ENCODE assay signal across 3 fruit fly cellular contexts in genomic region chr3L:22883649-22884048, dm6.
TF ChIP-seq lines count a peak whose summit lies in the region.

No protein-coding gene starts in this region.

- no peak for TF ChIP-seq CTCF in whole organism, embryonic (GFP tag; optimal IDR thresholded peaks at IDR 0.05; lab: Kevin White, UChicago)

TF ChIP-seq in whole organism, embryonic, 481 proteins besides CTCF, POLR2A, EP300 and RAD21 (continues in another document):
- no peak for TF ChIP-seq Camta (GFP tag; optimal IDR thresholded peaks at IDR 0.05; lab: Kevin White, UChicago)
- TF ChIP-seq CG2712 (tag; optimal IDR thresholded peaks at IDR 0.05; lab: Kevin White, UChicago), result peak; percentile 42
- peak; percentile 29 for TF ChIP-seq CG7839 (tag; optimal IDR thresholded peaks at IDR 0.05; lab: Kevin White, UChicago)
- TF ChIP-seq pros (GFP tag; optimal IDR thresholded peaks at IDR 0.05; lab: Kevin White, UChicago), result no peak
- peak in 1 of 2 experiments; percentile 16 for TF ChIP-seq bsh (GFP tag; optimal IDR thresholded peaks at IDR 0.05; lab: Kevin White, UChicago)
- TF ChIP-seq CG14860 (GFP tag; IDR thresholded peaks at IDR 0.05; lab: Robert Waterston, UW; ENCODE audit: partially characterized antibody), result no peak
- TF ChIP-seq CG14710 (tag; optimal IDR thresholded peaks at IDR 0.05; lab: Kevin White, UChicago), result peak; percentile 10
- no peak for TF ChIP-seq cad (GFP tag; optimal IDR thresholded peaks at IDR 0.05; lab: Kevin White, UChicago)
- TF ChIP-seq CG2678 (tag; optimal IDR thresholded peaks at IDR 0.05; lab: Kevin White, UChicago), result peak; percentile 26
- no peak for TF ChIP-seq CG13894 (tag; optimal IDR thresholded peaks at IDR 0.05; lab: Kevin White, UChicago)
- TF ChIP-seq cg (GFP tag; optimal IDR thresholded peaks at IDR 0.05; lab: Kevin White, UChicago), result no peak
- no peak for TF ChIP-seq CG2116 (GFP tag; optimal IDR thresholded peaks at IDR 0.05; lab: Kevin White, UChicago)
- no peak for TF ChIP-seq dysf (GFP tag; IDR thresholded peaks at IDR 0.05; lab: Robert Waterston, UW)
- TF ChIP-seq scrt (GFP tag; optimal IDR thresholded peaks at IDR 0.05; lab: Kevin White, UChicago), result no peak
- TF ChIP-seq amos (GFP tag; IDR thresholded peaks at IDR 0.05; lab: Robert Waterston, UW; ENCODE audit: partially characterized antibody), result no peak
- TF ChIP-seq PHDP (tag; optimal IDR thresholded peaks at IDR 0.05; lab: Kevin White, UChicago), result peak; percentile 20
- TF ChIP-seq p53 (GFP tag; optimal IDR thresholded peaks at IDR 0.05; lab: Kevin White, UChicago), result no peak
- 0 out of 3 replicates have a peak, but pooled peaks have one; percentile 22 for TF ChIP-seq zfh1 (GFP tag; IDR thresholded peaks at IDR 0.05; lab: Robert Waterston, UW)
- no peak for TF ChIP-seq CHES-1-like (GFP tag; optimal IDR thresholded peaks at IDR 0.05; lab: Kevin White, UChicago)
- TF ChIP-seq CG17359 (tag; optimal IDR thresholded peaks at IDR 0.05; lab: Kevin White, UChicago), result peak; percentile 5
- TF ChIP-seq CG9437 (GFP tag; optimal IDR thresholded peaks at IDR 0.05; lab: Kevin White, UChicago), result peak; percentile 11
- TF ChIP-seq CG17361 (GFP tag; IDR thresholded peaks at IDR 0.05; lab: Robert Waterston, UW), result 0 out of 3 replicates have a peak, but pooled peaks have one; percentile 22
- no peak for TF ChIP-seq Hand (GFP tag; optimal IDR thresholded peaks at IDR 0.05; lab: Kevin White, UChicago)
- peak; percentile 20 for TF ChIP-seq fd96Cb (tag; optimal IDR thresholded peaks at IDR 0.05; lab: Kevin White, UChicago)
- TF ChIP-seq CG13123 (GFP tag; optimal IDR thresholded peaks at IDR 0.05; lab: Kevin White, UChicago), result no peak
- no peak for TF ChIP-seq lov (optimal IDR thresholded peaks at IDR 0.05; lab: Kevin White, UChicago)
- peak; percentile 10; the same call in 1 of the 3 replicates for TF ChIP-seq lov (GFP tag; IDR thresholded peaks at IDR 0.05; lab: Robert Waterston, UW)
- TF ChIP-seq CG12391 (tag; optimal IDR thresholded peaks at IDR 0.05; lab: Kevin White, UChicago), result peak; percentile 5
- no peak for TF ChIP-seq CG14014 (GFP tag; IDR thresholded peaks at IDR 0.05; lab: Robert Waterston, UW)
- peak; percentile 16 for TF ChIP-seq dmrt99B (tag; optimal IDR thresholded peaks at IDR 0.05; lab: Kevin White, UChicago)

TF ChIP-seq in whole organism, prepupa, 60 proteins besides CTCF, POLR2A, EP300 and RAD21 (continues in another document):
- TF ChIP-seq Eip78C (GFP tag; lab: Kevin White, UChicago), result peak; percentile 53
- TF ChIP-seq ss (GFP tag; optimal IDR thresholded peaks at IDR 0.05; lab: Kevin White, UChicago), result no peak
- no peak for TF ChIP-seq Hr38 (GFP tag; optimal IDR thresholded peaks at IDR 0.05; lab: Kevin White, UChicago)
- TF ChIP-seq Lpt (GFP tag; optimal IDR thresholded peaks at IDR 0.05; lab: Kevin White, UChicago), result no peak
- no peak for TF ChIP-seq cyc (GFP tag; optimal IDR thresholded peaks at IDR 0.05; lab: Kevin White, UChicago)
- no peak for TF ChIP-seq CG11294 (GFP tag; IDR thresholded peaks at IDR 0.05; lab: Robert Waterston, UW)
- TF ChIP-seq Ets96B (tag; optimal IDR thresholded peaks at IDR 0.05; lab: Kevin White, UChicago), result no peak
- peak; percentile 3 for TF ChIP-seq Hr4 (GFP tag; optimal IDR thresholded peaks at IDR 0.05; lab: Kevin White, UChicago)
- no peak for TF ChIP-seq Smox (GFP tag; optimal IDR thresholded peaks at IDR 0.05; lab: Kevin White, UChicago)
- no peak for TF ChIP-seq Sox14 (GFP tag; optimal IDR thresholded peaks at IDR 0.05; lab: Kevin White, UChicago)
- TF ChIP-seq Blimp-1 (GFP tag; optimal IDR thresholded peaks at IDR 0.05; lab: Kevin White, UChicago), result no peak
- no peak for TF ChIP-seq Sox15 (GFP tag; optimal IDR thresholded peaks at IDR 0.05; lab: Kevin White, UChicago)
- TF ChIP-seq CG6163 (GFP tag; IDR thresholded peaks at IDR 0.05; lab: Robert Waterston, UW), result no peak; the same call in 2 of the 3 replicates
- no peak for TF ChIP-seq vri (GFP tag; optimal IDR thresholded peaks at IDR 0.05; lab: Kevin White, UChicago)
- TF ChIP-seq Gug (GFP tag; IDR thresholded peaks at IDR 0.05; lab: Robert Waterston, UW), result no peak
- no peak for TF ChIP-seq Met (GFP tag; optimal IDR thresholded peaks at IDR 0.05; lab: Kevin White, UChicago)
- TF ChIP-seq CG6854 (GFP tag; optimal IDR thresholded peaks at IDR 0.05; lab: Kevin White, UChicago), result no peak
- no peak for TF ChIP-seq CG16779 (tag; optimal IDR thresholded peaks at IDR 0.05; lab: Kevin White, UChicago)
- TF ChIP-seq CG1621 (tag; optimal IDR thresholded peaks at IDR 0.05; lab: Kevin White, UChicago), result no peak
- TF ChIP-seq eg (GFP tag; IDR thresholded peaks at IDR 0.05; lab: Robert Waterston, UW), result 0 out of 3 replicates have a peak, but pooled peaks have one; percentile 26
- no peak for TF ChIP-seq dsx (GFP tag; optimal IDR thresholded peaks at IDR 0.05; lab: Kevin White, UChicago; ENCODE audit: poor library complexity, severe bottlenecking)
- no peak for TF ChIP-seq svp (GFP tag; lab: Kevin White, UChicago)
- no peak for TF ChIP-seq Hr39 (GFP tag; optimal IDR thresholded peaks at IDR 0.05; lab: Kevin White, UChicago)
- TF ChIP-seq CG32006 (GFP tag; optimal IDR thresholded peaks at IDR 0.05; lab: Kevin White, UChicago), result peak; percentile 40
- TF ChIP-seq spab (GFP tag; optimal IDR thresholded peaks at IDR 0.05; lab: Kevin White, UChicago), result no peak
- no peak for TF ChIP-seq fd85E (GFP tag; optimal IDR thresholded peaks at IDR 0.05; lab: Kevin White, UChicago)
- peak; percentile 21; the same call in 1 of the 2 replicates for TF ChIP-seq CG15336 (GFP tag; IDR thresholded peaks at IDR 0.05; lab: Robert Waterston, UW)
- TF ChIP-seq CG7368 (GFP tag; optimal IDR thresholded peaks at IDR 0.05; lab: Kevin White, UChicago), result no peak
- peak; percentile 2 for TF ChIP-seq CG6276 (GFP tag; optimal IDR thresholded peaks at IDR 0.05; lab: Kevin White, UChicago)
- TF ChIP-seq achi (GFP tag; optimal IDR thresholded peaks at IDR 0.05; lab: Kevin White, UChicago), result peak; percentile 15
- TF ChIP-seq fd59A (GFP tag; optimal IDR thresholded peaks at IDR 0.05; lab: Kevin White, UChicago), result no peak
- no peak for TF ChIP-seq CG6792 (GFP tag; optimal IDR thresholded peaks at IDR 0.05; lab: Kevin White, UChicago)
- no peak for TF ChIP-seq CG8632 (GFP tag; optimal IDR thresholded peaks at IDR 0.05; lab: Kevin White, UChicago)
- no peak for TF ChIP-seq CG3919 (GFP tag; optimal IDR thresholded peaks at IDR 0.05; lab: Kevin White, UChicago)

TF ChIP-seq in whole organism, pupa, 21 proteins besides CTCF, POLR2A, EP300 and RAD21:
- TF ChIP-seq gl (tag; optimal IDR thresholded peaks at IDR 0.05; lab: Kevin White, UChicago) (no peak), CG4496 (GFP tag; IDR thresholded peaks at IDR 0.05; lab: Robert Waterston, UW) (0 out of 3 replicates have a peak, but pooled peaks have one; percentile 6), Ets98B (GFP tag; IDR thresholded peaks at IDR 0.05; lab: Robert Waterston, UW) (no peak)

Comparison
In these comparisons a context has a peak if more than half of its experiments do, and no peak if none do; other contexts are left out.
1. Of the 7 proteins assayed by ChIP-seq in both whole organism, embryonic and whole organism, prepupa: peak only in whole organism, embryonic: Blimp-1 and Sox102F; only in whole organism, prepupa: none; in both: none; in neither: 5.